Worm (Caenorhabditis elegans) whole organism, mixed stage, embryonic: Measurements from ENCODE around the gene ugt-30.
"Not testable (repeated sequence)": the region's sequence is repeated elsewhere in the genome, so short reads cannot be mapped to it uniquely, and the experiment has no call there.

Experiments
- M03D4.4 ChIP-seq: sonication (generic microtip); optimal IDR thresholded peaks from 2 replicates; lab custom pipeline; 2017; ENCODE audit warnings: mild to moderate bottlenecking, missing genetic modification characterization, missing compliant biosample characterization
- bed-3 ChIP-seq: fragments of 200-800 bp; sonication (Bioruptor generic); optimal IDR thresholded peaks from 3 replicates; lab custom pipeline; 2018; ENCODE audit warnings: mild to moderate bottlenecking, missing genetic modification characterization, moderate library complexity, missing compliant biosample characterization
- blmp-1 ChIP-seq: fragments of 150-350 bp; optimal IDR thresholded peaks from 2 replicates; lab custom pipeline; 2014; ENCODE audit warnings: missing biosample characterization, missing genetic modification characterization
- ceh-39 ChIP-seq: fragments of 150-350 bp; optimal IDR thresholded peaks from 2 replicates; lab custom pipeline; 2014; ENCODE audit warnings: missing biosample characterization, missing genetic modification characterization
- ceh-43 ChIP-seq: fragments of 200-800 bp; sonication (Bioruptor generic); optimal IDR thresholded peaks from 2 replicates; lab custom pipeline; 2018; ENCODE audit warnings: mild to moderate bottlenecking, missing genetic modification characterization, moderate library complexity, missing compliant biosample characterization
- ceh-83 ChIP-seq: fragments of 200-800 bp; sonication (Bioruptor generic); optimal IDR thresholded peaks from 2 replicates; lab custom pipeline; 2018; ENCODE audit warnings: mild to moderate bottlenecking, missing genetic modification characterization, missing compliant biosample characterization
- ces-1 ChIP-seq: fragments of 150-350 bp; optimal IDR thresholded peaks from 2 replicates; lab custom pipeline; 2014; ENCODE audit warnings: missing biosample characterization, missing genetic modification reagents, missing genetic modification characterization
- cnd-1 ChIP-seq: fragments of 200-800 bp; sonication (Bioruptor generic); optimal IDR thresholded peaks from 2 replicates; lab custom pipeline; 2018; ENCODE audit warnings: mild to moderate bottlenecking, missing genetic modification characterization, missing compliant biosample characterization
- drap-1 ChIP-seq: fragments of 200-800 bp; sonication (Bioruptor generic); optimal IDR thresholded peaks from 3 replicates; lab custom pipeline; 2018; ENCODE audit warnings: mild to moderate bottlenecking, missing genetic modification characterization, missing compliant biosample characterization
- elt-1 ChIP-seq: sonication (generic microtip); optimal IDR thresholded peaks from 2 replicates; lab custom pipeline; 2017; ENCODE audit warnings: missing genetic modification characterization, mild to moderate bottlenecking, missing compliant biosample characterization, antibody characterized with exemption, moderate library complexity, borderline replicate concordance; ENCODE audit not compliant: insufficient read depth
- elt-3 ChIP-seq: fragments of 150-350 bp; optimal IDR thresholded peaks from 2 replicates; lab custom pipeline; 2014; ENCODE audit warnings: missing biosample characterization, missing genetic modification characterization
- flh-1 ChIP-seq: fragments of 200-800 bp; sonication (Bioruptor generic); optimal IDR thresholded peaks from 2 replicates; lab custom pipeline; 2018; ENCODE audit warnings: mild to moderate bottlenecking, missing genetic modification characterization, moderate library complexity, missing compliant biosample characterization
- hlh-1 ChIP-seq: fragments of 150-350 bp; optimal IDR thresholded peaks from 2 replicates; lab custom pipeline; 2014; ENCODE audit warnings: missing biosample characterization, missing genetic modification reagents, missing genetic modification characterization
- lin-32 ChIP-seq: fragments of 200-800 bp; sonication (Bioruptor generic); optimal IDR thresholded peaks from 2 replicates; lab custom pipeline; 2018; ENCODE audit warnings: mild to moderate bottlenecking, missing genetic modification characterization, missing compliant biosample characterization
- mab-5 ChIP-seq: fragments of 150-350 bp; optimal IDR thresholded peaks from 2 replicates; lab custom pipeline; 2014; ENCODE audit warnings: missing biosample characterization, missing genetic modification characterization
- mep-1 ChIP-seq: fragments of 150-350 bp; optimal IDR thresholded peaks from 2 replicates; lab custom pipeline; 2017; ENCODE audit warnings: missing biosample characterization, missing genetic modification reagents, missing genetic modification characterization, inconsistent platforms
- nhr-12 ChIP-seq: fragments of 150-350 bp; optimal IDR thresholded peaks from 2 replicates; lab custom pipeline; 2014; ENCODE audit warnings: missing biosample characterization, missing genetic modification characterization
- nhr-2 ChIP-seq: fragments of 150-350 bp; optimal IDR thresholded peaks from 2 replicates; lab custom pipeline; 2014; ENCODE audit warnings: missing biosample characterization, missing genetic modification characterization
- nhr-237 ChIP-seq: fragments of 150-350 bp; optimal IDR thresholded peaks from 2 replicates; lab custom pipeline; 2014; ENCODE audit warnings: missing biosample characterization, missing genetic modification characterization
- nhr-76 ChIP-seq: sonication (generic microtip); optimal IDR thresholded peaks from 2 replicates; lab custom pipeline; 2017; ENCODE audit warnings: missing biosample characterization, missing genetic modification characterization
- pha-4 ChIP-seq: fragments of 150-350 bp; optimal IDR thresholded peaks from 2 replicates; lab custom pipeline; 2018; ENCODE audit warnings: missing biosample characterization, missing genetic modification reagents, missing genetic modification characterization
- sem-2 ChIP-seq: fragments of 200-800 bp; sonication (Bioruptor generic); optimal IDR thresholded peaks from 2 replicates; lab custom pipeline; 2018; ENCODE audit warnings: mild to moderate bottlenecking, missing genetic modification characterization, missing compliant biosample characterization
- snpc-4 ChIP-seq: fragments of 150-350 bp; optimal IDR thresholded peaks from 2 replicates; lab custom pipeline; 2014; ENCODE audit warnings: missing biosample characterization, missing genetic modification characterization
- sptf-1 ChIP-seq: sonication (generic microtip); optimal IDR thresholded peaks from 2 replicates; lab custom pipeline; 2017; ENCODE audit warnings: mild to moderate bottlenecking, missing genetic modification characterization, moderate library complexity, missing compliant biosample characterization
- unc-120 ChIP-seq: sonication (generic microtip); optimal IDR thresholded peaks from 2 replicates; lab custom pipeline; 2017; ENCODE audit warnings: missing genetic modification characterization, missing compliant biosample characterization; ENCODE audit not compliant: poor library complexity, severe bottlenecking
- unc-39 ChIP-seq: fragments of 150-350 bp; optimal IDR thresholded peaks from 2 replicates; lab custom pipeline; 2014; ENCODE audit warnings: missing biosample characterization, missing genetic modification characterization
- zip-8 ChIP-seq: fragments of 150-350 bp; optimal IDR thresholded peaks from 2 replicates; lab custom pipeline; 2014; ENCODE audit warnings: missing biosample characterization, missing genetic modification characterization
- ztf-11 ChIP-seq: fragments of 150-350 bp; optimal IDR thresholded peaks from 2 replicates; lab custom pipeline; 2014; ENCODE audit warnings: missing biosample characterization, missing genetic modification characterization

Gene ugt-30

DNA sequence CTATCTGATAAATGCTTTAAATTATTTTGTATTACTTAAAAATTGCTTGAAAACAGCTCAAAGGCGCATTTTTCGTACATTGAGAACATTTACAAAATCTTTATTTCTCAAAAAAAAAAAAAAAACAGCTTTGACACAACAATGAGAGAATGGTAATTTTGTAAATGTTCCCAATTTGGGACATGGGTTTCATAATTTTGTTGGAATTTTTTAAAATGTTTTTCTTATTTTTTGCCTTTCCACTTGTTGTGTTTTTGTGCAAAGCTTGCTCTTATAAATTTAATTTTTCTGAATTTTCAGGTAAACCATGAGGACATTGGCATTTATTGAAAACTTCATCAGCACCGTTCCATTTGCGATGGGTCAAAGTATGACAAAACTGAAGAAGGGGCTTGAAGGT lies 13.4 kb downstream of the ugt-30 start, which contains the start of gene T01G5.7:
TSS of gene T01G5.7 (plus strand) at position 301 of the 400 bp plus-strand sequence.
- TF ChIP-seq ceh-83 (GFP tag; lab: Kevin White, UChicago) = no peak
- TF ChIP-seq hlh-1 (tag; lab: Kevin White, UChicago) = no peak
- TF ChIP-seq zip-8 (tag; lab: Kevin White, UChicago) = no peak
- no peak for TF ChIP-seq nhr-237 (tag; lab: Kevin White, UChicago)
- TF ChIP-seq sem-2 (GFP tag; lab: Kevin White, UChicago) = no peak
- TF ChIP-seq unc-39 (tag; lab: Kevin White, UChicago) = no peak
- no peak for TF ChIP-seq unc-120

DNA sequence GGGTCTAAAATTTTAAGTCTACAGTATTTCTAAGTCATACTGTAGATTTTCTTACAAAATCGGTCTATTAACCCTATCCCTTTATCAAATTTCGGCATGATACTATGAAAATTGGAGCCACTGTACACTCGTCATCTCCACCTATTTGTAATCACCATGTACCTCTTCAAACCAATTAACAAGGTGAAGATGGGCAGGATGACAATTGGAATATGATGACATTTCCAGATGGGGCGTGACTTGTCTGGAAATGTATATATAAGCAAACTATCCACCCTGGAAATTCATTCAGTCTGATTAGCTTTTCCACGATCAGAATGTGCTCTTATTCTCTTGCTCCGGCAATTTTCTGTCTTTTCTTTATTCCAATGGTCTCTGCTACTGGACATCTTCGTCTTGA lies 15.8 kb downstream of the ugt-30 start, which contains the start of gene Y75B12A.2:
TSS of gene Y75B12A.2 (plus strand) at position 301 of the 400 bp plus-strand sequence.
- no peak for TF ChIP-seq sptf-1

- TF ChIP-seq M03D4.4 (tag; lab: Kevin White, UChicago); nhr-12; ceh-39 (tag; lab: Kevin White, UChicago): not testable (repeated sequence)
These were observed 19.0 kb downstream of the ugt-30 start, which contains the start of gene C01G10.14 for ce11 chrV:15105893-15106598. Gene C01G10.14 (minus strand): TSS chrV:15105943.

ce11 chrV:15099447-15099846 lies 25.6 kb downstream of the ugt-30 start, which contains the start of gene C01G10.1:
Gene C01G10.1 (plus strand): TSS chrV:15099747.
- TF ChIP-seq elt-1 (tag; lab: Kevin White, UChicago) = peak; percentile 7
- TF ChIP-seq lin-32 (GFP tag; lab: Kevin White, UChicago) = no peak
- no peak for TF ChIP-seq cnd-1 (tag; lab: Kevin White, UChicago)
- no peak for TF ChIP-seq mep-1

DNA sequence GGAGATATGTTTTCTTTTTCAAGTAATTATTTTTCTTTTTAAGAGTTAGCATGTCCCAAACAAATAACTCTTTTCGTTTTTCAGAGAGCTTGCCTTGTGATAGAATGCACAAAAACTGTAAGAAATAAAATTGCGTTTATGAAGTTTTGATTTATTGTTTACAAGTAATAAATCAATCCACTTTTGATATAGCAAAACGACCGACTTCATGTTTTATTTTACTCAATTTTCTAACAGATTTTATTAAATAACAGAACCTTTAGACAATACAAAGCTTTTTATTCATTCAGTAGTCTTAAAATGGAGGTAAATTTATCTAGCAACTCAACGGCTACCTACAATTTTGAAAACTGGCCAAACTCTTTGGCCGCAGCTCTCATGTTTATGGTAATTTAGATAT lies 30.3 kb downstream of the ugt-30 start, which contains the start of gene srx-78:
TSS of gene srx-78 (plus strand) at position 301 of the 400 bp plus-strand sequence.
- TF ChIP-seq nhr-2 (tag; lab: Kevin White, UChicago) = no peak
- no peak for TF ChIP-seq snpc-4 (tag; lab: Kevin White, UChicago)
- no peak for TF ChIP-seq M03D4.4 (tag; lab: Kevin White, UChicago)
- TF ChIP-seq ceh-43 (GFP tag; lab: Kevin White, UChicago) = no peak
- TF ChIP-seq ceh-83 (GFP tag; lab: Kevin White, UChicago) = no peak
- TF ChIP-seq mab-5 (tag; lab: Kevin White, UChicago) = no peak
- no peak for TF ChIP-seq blmp-1 (tag; lab: Kevin White, UChicago)
- TF ChIP-seq nhr-76 (tag; lab: Kevin White, UChicago) = no peak
- TF ChIP-seq sem-2 (GFP tag; lab: Kevin White, UChicago) = no peak
- TF ChIP-seq nhr-237 (tag; lab: Kevin White, UChicago) = no peak
- no peak for TF ChIP-seq ces-1
- TF ChIP-seq unc-39 (tag; lab: Kevin White, UChicago) = no peak
- TF ChIP-seq unc-120 = no peak
- no peak for TF ChIP-seq lin-32 (GFP tag; lab: Kevin White, UChicago)
- no peak for TF ChIP-seq elt-1 (tag; lab: Kevin White, UChicago)
- TF ChIP-seq ztf-11 (tag; lab: Kevin White, UChicago) = no peak
- TF ChIP-seq pha-4 (tag; lab: Kevin White, UChicago) = no peak
- no peak for TF ChIP-seq zip-8 (tag; lab: Kevin White, UChicago)
- TF ChIP-seq bed-3 (GFP tag; lab: Kevin White, UChicago) = no peak
- TF ChIP-seq flh-1 (GFP tag; lab: Kevin White, UChicago) = no peak

- TF ChIP-seq drap-1 (GFP tag; lab: Kevin White, UChicago) (no peak), bed-3 (GFP tag; lab: Kevin White, UChicago) (no peak), lin-32 (GFP tag; lab: Kevin White, UChicago) (no peak), unc-39 (tag; lab: Kevin White, UChicago) (no peak), cnd-1 (tag; lab: Kevin White, UChicago) (no peak), sptf-1 (no peak), elt-1 (tag; lab: Kevin White, UChicago) (no peak), elt-3 (no peak)
These were observed 32.4 kb downstream of the ugt-30 start, which contains the start of gene txt-12 for ce11 chrV:15092666-15093065. Gene txt-12 (plus strand): TSS chrV:15092966.
